Worm (Caenorhabditis elegans): ENCODE results near the gene sel-2.

ce11 chrIII:4616071-4616571 is 3.9 kb upstream of the sel-2 start, which contains the start of gene lips-3:
- TF ChIP-seq R02D3.7 (tag; optimal IDR thresholded peaks at IDR 0.05) (no peak), nhr-6 (tag; optimal IDR thresholded peaks at IDR 0.05) (no peak), snpc-4 (tag; optimal IDR thresholded peaks at IDR 0.05) (no peak), zfp-2 (tag; optimal IDR thresholded peaks at IDR 0.05) (no peak), nhr-42 (GFP tag; IDR thresholded peaks at IDR 0.05) (no peak), lin-15B (tag; optimal IDR thresholded peaks at IDR 0.05) (no peak), lim-7 (GFP tag; IDR thresholded peaks at IDR 0.05) (no peak), dpl-1 (GFP tag; optimal IDR thresholded peaks at IDR 0.05) (no peak), ceh-28 (tag; optimal IDR thresholded peaks at IDR 0.05) (no peak), lin-39 (tag; optimal IDR thresholded peaks at IDR 0.05) (no peak)
